Worm (Caenorhabditis elegans) whole organism, L3 larva: ENCODE results near the gene T16G12.12.

Source experiments
- ZK546.5 ChIP-seq: sonication (generic microtip); optimal IDR thresholded peaks from 2 replicates; lab custom pipeline; 2017; ENCODE audit warnings: missing biosample characterization, missing genetic modification characterization
- ceh-28 ChIP-seq: fragments of 150-350 bp; optimal IDR thresholded peaks from 2 replicates; lab custom pipeline; 2014; ENCODE audit warnings: missing biosample characterization, missing genetic modification reagents, missing genetic modification characterization
- egl-27 ChIP-seq: sonication (generic microtip); optimal IDR thresholded peaks from 4 replicates; lab custom pipeline; 2017; ENCODE audit warnings: missing biosample characterization, missing genetic modification reagents, missing genetic modification characterization
- fkh-10 ChIP-seq: sonication (generic microtip); optimal IDR thresholded peaks from 2 replicates; lab custom pipeline; 2017; ENCODE audit warnings: missing biosample characterization, missing genetic modification reagents, missing genetic modification characterization
- jun-1 ChIP-seq: fragments of 150-350 bp; optimal IDR thresholded peaks from 2 replicates; lab custom pipeline; 2014; ENCODE audit warnings: missing biosample characterization, missing genetic modification reagents, missing genetic modification characterization
- lin-39 ChIP-seq: fragments of 150-350 bp; optimal IDR thresholded peaks from 2 replicates; lab custom pipeline; 2018; ENCODE audit warnings: missing biosample characterization, missing genetic modification reagents, missing genetic modification characterization
- mdl-1 ChIP-seq: fragments of 150-350 bp; optimal IDR thresholded peaks from 2 replicates; lab custom pipeline; 2014; ENCODE audit warnings: missing biosample characterization, missing genetic modification characterization
- nhr-12 ChIP-seq: fragments of 150-350 bp; optimal IDR thresholded peaks from 2 replicates; lab custom pipeline; 2014; ENCODE audit warnings: missing biosample characterization, missing genetic modification characterization
- pha-4 ChIP-seq: fragments of 150-350 bp; optimal IDR thresholded peaks from 2 replicates; lab custom pipeline; 2014; ENCODE audit warnings: missing biosample characterization, missing genetic modification reagents, missing genetic modification characterization
- sea-2 ChIP-seq: fragments of 150-350 bp; sonication (generic microtip); optimal IDR thresholded peaks from 4 replicates; lab custom pipeline; 2014; ENCODE audit warnings: missing biosample characterization, missing genetic modification reagents, missing genetic modification characterization
- skn-1 ChIP-seq: fragments of 150-350 bp; optimal IDR thresholded peaks from 2 replicates; lab custom pipeline; 2014; ENCODE audit warnings: missing biosample characterization, missing genetic modification characterization
- snpc-4 ChIP-seq: fragments of 150-350 bp; optimal IDR thresholded peaks from 2 replicates; lab custom pipeline; 2014; ENCODE audit warnings: missing biosample characterization, missing genetic modification characterization

Gene T16G12.12

ce11 chrIII:10112958-10113357, 59.5 kb downstream of the T16G12.12 start, which contains the start of gene vps-29:
TSS of gene vps-29 (minus strand) at chrIII:10113058.
- no peak for TF ChIP-seq egl-27 (tag; lab: Kevin White, UChicago)
- no peak for TF ChIP-seq fkh-10 (GFP tag; lab: Kevin White, UChicago)
- no peak for TF ChIP-seq lin-39 (tag; lab: Kevin White, UChicago)
- TF ChIP-seq ZK546.5 (tag; lab: Kevin White, UChicago), result no peak
- TF ChIP-seq ceh-28 (tag; lab: Kevin White, UChicago), result no peak
- TF ChIP-seq nhr-12, result no peak
- TF ChIP-seq skn-1 (tag; lab: Kevin White, UChicago), result no peak
- TF ChIP-seq jun-1 (tag; lab: Kevin White, UChicago), result no peak
- TF ChIP-seq pha-4 (tag; lab: Kevin White, UChicago), result no peak
- no peak for TF ChIP-seq mdl-1
- TF ChIP-seq snpc-4 (tag; lab: Kevin White, UChicago), result no peak
- no peak for TF ChIP-seq sea-2 (GFP tag; lab: Kevin White, UChicago)
